Worm (Caenorhabditis elegans): ENCODE measurements around the gene AH6.3.

AH6.3 gene

ce11 chrII:9544386-9544785, 25.5 kb downstream of the AH6.3 start, which contains the start of gene sra-7:
Gene sra-7 (plus strand): TSS chrII:9544686.
- TF ChIP-seq mls-2 (tag; optimal IDR thresholded peaks at IDR 0.05) (no peak), nhr-28 (tag; optimal IDR thresholded peaks at IDR 0.05) (no peak), ceh-43 (GFP tag; optimal IDR thresholded peaks at IDR 0.05) (no peak)

ce11 chrII:9550718-9551117, 31.9 kb downstream of the AH6.3 start, which contains the start of gene sra-6:
Gene sra-6 (minus strand): TSS chrII:9550818.
- no peak for TF ChIP-seq ceh-39 (tag; optimal IDR thresholded peaks at IDR 0.05)
- no peak for TF ChIP-seq mep-1 (tag; optimal IDR thresholded peaks at IDR 0.05)
- TF ChIP-seq mls-2 (tag; optimal IDR thresholded peaks at IDR 0.05), result no peak
- TF ChIP-seq sptf-1 (tag; optimal IDR thresholded peaks at IDR 0.05), result no peak
- no peak for TF ChIP-seq nhr-237 (tag; optimal IDR thresholded peaks at IDR 0.05)
- TF ChIP-seq ceh-43 (GFP tag; optimal IDR thresholded peaks at IDR 0.05), result no peak
- no peak for TF ChIP-seq nhr-28 (tag; optimal IDR thresholded peaks at IDR 0.05)
- no peak for TF ChIP-seq tbx-8 (GFP tag; optimal IDR thresholded peaks at IDR 0.05)
- no peak for TF ChIP-seq mab-5 (tag; optimal IDR thresholded peaks at IDR 0.05)
- no peak for TF ChIP-seq drap-1 (GFP tag; optimal IDR thresholded peaks at IDR 0.05)

- TF ChIP-seq mls-2 (tag; optimal IDR thresholded peaks at IDR 0.05) (no peak), elt-3 (tag; optimal IDR thresholded peaks at IDR 0.05) (no peak), hlh-1 (tag; optimal IDR thresholded peaks at IDR 0.05) (no peak), lin-32 (GFP tag; optimal IDR thresholded peaks at IDR 0.05) (no peak), nhr-237 (tag; optimal IDR thresholded peaks at IDR 0.05) (no peak), nhr-28 (tag; optimal IDR thresholded peaks at IDR 0.05) (no peak), blmp-1 (tag; optimal IDR thresholded peaks at IDR 0.05) (no peak), ceh-43 (GFP tag; optimal IDR thresholded peaks at IDR 0.05) (no peak), zip-8 (tag; optimal IDR thresholded peaks at IDR 0.05) (no peak)
Measured at ce11 chrII:9551536-9551935, 32.7 kb downstream of the AH6.3 start, which contains the start of gene F35H8.12. Gene F35H8.12 (plus strand): TSS chrII:9551836.

- TF ChIP-seq nhr-28 (tag; optimal IDR thresholded peaks at IDR 0.05), result no peak
- no peak for TF ChIP-seq ceh-39 (tag; optimal IDR thresholded peaks at IDR 0.05)
- TF ChIP-seq elt-1 (tag; optimal IDR thresholded peaks at IDR 0.05; ENCODE audit: borderline replicate concordance, insufficient read depth), result no peak
- no peak for TF ChIP-seq pha-4 (tag; optimal IDR thresholded peaks at IDR 0.05)
- no peak for TF ChIP-seq mab-5 (tag; optimal IDR thresholded peaks at IDR 0.05)
- no peak for TF ChIP-seq lsy-2 (tag; optimal IDR thresholded peaks at IDR 0.05)
- no peak for TF ChIP-seq lin-32 (GFP tag; optimal IDR thresholded peaks at IDR 0.05)
- no peak for TF ChIP-seq nhr-76 (tag; optimal IDR thresholded peaks at IDR 0.05)
- TF ChIP-seq unc-62 (GFP tag; optimal IDR thresholded peaks at IDR 0.05), result no peak
- no peak for TF ChIP-seq ham-2 (GFP tag; optimal IDR thresholded peaks at IDR 0.05)
- TF ChIP-seq sem-2 (GFP tag; optimal IDR thresholded peaks at IDR 0.05), result no peak
- TF ChIP-seq unc-120 (tag; optimal IDR thresholded peaks at IDR 0.05; ENCODE audit: poor library complexity, severe bottlenecking), result no peak
- no peak for TF ChIP-seq mep-1 (tag; optimal IDR thresholded peaks at IDR 0.05)
- TF ChIP-seq nhr-2 (tag; optimal IDR thresholded peaks at IDR 0.05), result no peak
- TF ChIP-seq ceh-83 (GFP tag; optimal IDR thresholded peaks at IDR 0.05), result no peak
- no peak for TF ChIP-seq cnd-1 (tag; optimal IDR thresholded peaks at IDR 0.05)
- TF ChIP-seq nhr-12 (tag; optimal IDR thresholded peaks at IDR 0.05), result no peak
- no peak for TF ChIP-seq unc-39 (tag; optimal IDR thresholded peaks at IDR 0.05)
- TF ChIP-seq lin-13 (tag; optimal IDR thresholded peaks at IDR 0.05), result no peak
- TF ChIP-seq M03D4.4 (tag; optimal IDR thresholded peaks at IDR 0.05), result no peak
Measured at ce11 chrII:9553179-9553578, 34.3 kb downstream of the AH6.3 start, which contains the start of gene F35H8.1. Gene F35H8.1 (minus strand): TSS chrII:9553279.

ce11 chrII:9554925-9555553, 36.2 kb downstream of the AH6.3 start, which contains the start of gene F35H8.2:
Gene F35H8.2 (plus strand): TSS chrII:9555503.
- TF ChIP-seq nhr-28 (tag; optimal IDR thresholded peaks at IDR 0.05), result no peak
- TF ChIP-seq lin-32 (GFP tag; optimal IDR thresholded peaks at IDR 0.05), result no peak

- no peak for TF ChIP-seq nhr-237 (tag; optimal IDR thresholded peaks at IDR 0.05)
- TF ChIP-seq tbx-8 (GFP tag; optimal IDR thresholded peaks at IDR 0.05), result no peak
- TF ChIP-seq nhr-28 (tag; optimal IDR thresholded peaks at IDR 0.05), result no peak
- no peak for TF ChIP-seq unc-39 (tag; optimal IDR thresholded peaks at IDR 0.05)
- TF ChIP-seq elt-3 (tag; optimal IDR thresholded peaks at IDR 0.05), result no peak
- no peak for TF ChIP-seq ceh-39 (tag; optimal IDR thresholded peaks at IDR 0.05)
- no peak for TF ChIP-seq ztf-11 (tag; optimal IDR thresholded peaks at IDR 0.05)
- no peak for TF ChIP-seq sem-2 (GFP tag; optimal IDR thresholded peaks at IDR 0.05)
- TF ChIP-seq ham-2 (GFP tag; optimal IDR thresholded peaks at IDR 0.05), result no peak
- TF ChIP-seq bed-3 (GFP tag; optimal IDR thresholded peaks at IDR 0.05), result no peak
- no peak for TF ChIP-seq sptf-1 (tag; optimal IDR thresholded peaks at IDR 0.05)
- no peak for TF ChIP-seq hlh-1 (tag; optimal IDR thresholded peaks at IDR 0.05)
- TF ChIP-seq snpc-4 (tag; optimal IDR thresholded peaks at IDR 0.05), result no peak
- no peak for TF ChIP-seq nhr-2 (tag; optimal IDR thresholded peaks at IDR 0.05)
- TF ChIP-seq nhr-12 (tag; optimal IDR thresholded peaks at IDR 0.05), result no peak
- TF ChIP-seq mab-5 (tag; optimal IDR thresholded peaks at IDR 0.05), result no peak
- no peak for TF ChIP-seq zip-8 (tag; optimal IDR thresholded peaks at IDR 0.05)
- TF ChIP-seq ceh-83 (GFP tag; optimal IDR thresholded peaks at IDR 0.05), result no peak
Measured at ce11 chrII:9556582-9556981, 37.7 kb downstream of the AH6.3 start.
